Worm (Caenorhabditis elegans) whole organism, midembryonic: Measurements from ENCODE around the gene T02H6.9.

ENCODE experiments used
- T22C8.4 ChIP-seq: fragments of 200-800 bp; sonication (Bioruptor generic); IDR thresholded peaks from 2 replicates; pipeline ENCODE4 v1.3.6; 2022; ENCODE audit warnings: missing genetic modification characterization, missing compliant biosample characterization
- flt-1 ChIP-seq: fragments of 200-800 bp; sonication (Bioruptor generic); IDR thresholded peaks from 2 replicates; pipeline ENCODE4 v1.3.6; 2022; ENCODE audit warnings: missing genetic modification characterization, missing compliant biosample characterization
- klf-2 ChIP-seq: fragments of 200-800 bp; sonication (Bioruptor generic); conservative IDR thresholded peaks from 2 replicates; pipeline ENCODE4 v1.3.6; 2022; ENCODE audit warnings: missing genetic modification reagents, missing genetic modification characterization, missing compliant biosample characterization
- med-1 ChIP-seq: sonication (generic microtip); optimal IDR thresholded peaks from 2 replicates; lab custom pipeline; 2017; ENCODE audit warnings: missing genetic modification characterization, mild to moderate bottlenecking, missing compliant biosample characterization, antibody characterized with exemption, missing genetic modification reagents; ENCODE audit not compliant: insufficient read depth
- ref-1 ChIP-seq: fragments of 200-800 bp; sonication (Bioruptor generic); conservative IDR thresholded peaks from 2 replicates; pipeline ENCODE4 v1.3.6; 2022; ENCODE audit warnings: missing genetic modification reagents, missing genetic modification characterization, missing compliant biosample characterization
- ztf-23 ChIP-seq: fragments of 200-800 bp; sonication (Bioruptor generic); IDR thresholded peaks from 2 replicates; pipeline ENCODE4 v1.3.6; 2022; ENCODE audit warnings: missing genetic modification reagents, missing genetic modification characterization, missing compliant biosample characterization
- ztf-29 ChIP-seq: fragments of 200-800 bp; sonication (Bioruptor generic); IDR thresholded peaks from 2 replicates; pipeline ENCODE4 v1.3.6; 2022; ENCODE audit warnings: missing genetic modification reagents, missing genetic modification characterization, missing compliant biosample characterization

DNA sequence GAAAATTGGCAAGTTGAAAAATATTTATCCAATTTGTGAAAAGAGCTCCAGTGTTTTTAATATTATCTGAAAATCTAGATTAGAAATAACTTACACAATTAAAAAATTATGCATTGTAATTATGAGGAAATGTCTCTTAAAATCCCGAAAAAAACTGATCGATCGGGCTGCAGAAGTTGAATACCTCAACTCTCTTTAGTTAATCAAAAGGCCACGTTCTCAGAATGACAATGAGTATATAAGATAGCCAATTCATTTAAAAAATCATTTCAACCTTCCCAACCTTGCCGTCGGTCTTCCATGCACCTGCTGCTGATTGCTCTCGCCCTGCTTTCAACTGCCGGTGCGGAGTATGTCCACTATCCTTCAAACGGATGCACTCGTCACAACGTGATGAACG, 11.1 kb downstream of the T02H6.9 start, which contains the start of gene T02H6.4:
- no peak for TF ChIP-seq med-1
- no peak for TF ChIP-seq T22C8.4 (GFP tag; lab: Robert Waterston, UW)
- no peak for TF ChIP-seq ztf-29 (GFP tag; lab: Robert Waterston, UW)
- no peak for TF ChIP-seq klf-2
- no peak for TF ChIP-seq ref-1 (GFP tag; lab: Robert Waterston, UW)
- no peak for TF ChIP-seq ztf-23 (GFP tag; lab: Robert Waterston, UW)
- no peak for TF ChIP-seq flt-1
